Worm (Caenorhabditis elegans): ENCODE data around the gene F41F3.8.

Gene F41F3.8

ce11 chrV:4674506-4674905 lies 25.9 kb downstream of the F41F3.8 start, which contains the start of gene K03B4.8:
Gene K03B4.8, minus strand, starts transcription at chrV:4674606.
- no peak for TF ChIP-seq nhr-237 (tag; optimal IDR thresholded peaks at IDR 0.05)
- TF ChIP-seq ceh-32 (tag; optimal IDR thresholded peaks at IDR 0.05; ENCODE audit: poor library complexity) = no peak
- no peak for TF ChIP-seq mxl-2 (GFP tag; conservative IDR thresholded peaks at IDR 0.05)
- TF ChIP-seq zip-2 (tag; optimal IDR thresholded peaks at IDR 0.05) = no peak
- no peak for TF ChIP-seq ztf-11 (tag; optimal IDR thresholded peaks at IDR 0.05)
- no peak for TF ChIP-seq lsy-2 (tag; optimal IDR thresholded peaks at IDR 0.05)
- no peak for TF ChIP-seq mdt-29 (GFP tag; IDR thresholded peaks at IDR 0.05)
- TF ChIP-seq lin-39 (tag; optimal IDR thresholded peaks at IDR 0.05) = no peak
- TF ChIP-seq zfp-2 (tag; optimal IDR thresholded peaks at IDR 0.05) = no peak
- TF ChIP-seq F10B5.3 (tag; optimal IDR thresholded peaks at IDR 0.05) = no peak
- no peak for TF ChIP-seq jun-1 (tag; optimal IDR thresholded peaks at IDR 0.05)
- no peak for TF ChIP-seq nhr-76 (tag; optimal IDR thresholded peaks at IDR 0.05)

DNA sequence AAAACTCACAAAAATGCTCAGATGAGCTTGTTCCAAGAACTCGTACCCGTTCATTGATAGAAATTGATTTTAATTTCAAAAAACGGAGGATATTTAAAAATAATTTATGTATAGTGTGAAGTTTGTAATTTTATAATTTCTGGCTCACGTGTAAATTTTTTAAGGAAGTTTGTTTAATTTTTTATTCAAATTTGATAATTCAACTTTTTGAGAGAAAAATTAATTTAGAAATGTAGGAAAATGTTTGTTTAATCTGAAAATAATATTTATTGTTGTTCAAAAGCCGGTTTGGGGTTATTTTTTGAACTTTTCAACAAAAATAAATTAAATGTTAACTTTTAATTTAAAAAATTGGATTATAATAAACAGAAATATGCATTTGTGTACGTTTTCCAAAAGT lies 27.5 kb downstream of the F41F3.8 start, which contains the start of gene K03B4.6:
Gene K03B4.6, minus strand, starts transcription at position 101 of the 400 bp plus-strand sequence.
- no peak for TF ChIP-seq hlh-30 (tag; optimal IDR thresholded peaks at IDR 0.05; ENCODE audit: insufficient read depth)
- TF ChIP-seq egl-27 (tag; optimal IDR thresholded peaks at IDR 0.05) = no peak
- no peak for TF ChIP-seq vab-7 (GFP tag; IDR thresholded peaks at IDR 0.05)
- no peak for TF ChIP-seq mxl-2 (GFP tag; conservative IDR thresholded peaks at IDR 0.05)
- TF ChIP-seq zip-2 (tag; optimal IDR thresholded peaks at IDR 0.05) = no peak
- no peak for TF ChIP-seq F10B5.3 (tag; optimal IDR thresholded peaks at IDR 0.05)
- TF ChIP-seq Y105C5A.15 (GFP tag; IDR thresholded peaks at IDR 0.05) = no peak
- TF ChIP-seq ces-1 (GFP tag; optimal IDR thresholded peaks at IDR 0.05) = no peak
- no peak for TF ChIP-seq lir-3 (tag; optimal IDR thresholded peaks at IDR 0.05)
- TF ChIP-seq hif-1 (tag; optimal IDR thresholded peaks at IDR 0.05) = no peak
- TF ChIP-seq pha-4 (GFP tag; IDR thresholded peaks at IDR 0.05) = no peak
- no peak for TF ChIP-seq pha-4 (tag; optimal IDR thresholded peaks at IDR 0.05)
- no peak for TF ChIP-seq ztf-7 (tag; optimal IDR thresholded peaks at IDR 0.05)

DNA sequence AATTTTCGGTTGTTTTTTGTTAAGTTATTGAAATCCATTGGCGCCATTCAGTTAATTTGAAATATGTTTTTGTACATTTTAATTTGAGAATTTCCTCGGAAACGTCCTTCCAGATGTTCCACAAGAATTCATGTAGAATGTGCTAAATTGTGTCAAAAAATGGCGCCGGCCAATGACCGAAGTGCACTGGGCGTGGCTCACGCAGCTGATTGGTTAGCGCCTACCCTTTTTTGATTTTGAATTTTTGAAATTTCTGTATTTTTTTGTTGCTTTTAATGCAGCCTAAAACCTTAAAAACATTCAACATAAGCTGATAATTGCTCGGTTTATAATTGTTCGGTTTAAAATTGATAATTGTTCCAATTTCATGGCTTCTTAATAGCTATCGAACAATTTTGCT lies 28.2 kb downstream of the F41F3.8 start:
- no peak for TF ChIP-seq lin-29 (GFP tag; IDR thresholded peaks at IDR 0.05)
- no peak for TF ChIP-seq dmd-8 (GFP tag; IDR thresholded peaks at IDR 0.05)
- TF ChIP-seq mdt-29 (GFP tag; IDR thresholded peaks at IDR 0.05) = no peak
- no peak for TF ChIP-seq F37D6.2 (tag; optimal IDR thresholded peaks at IDR 0.05)
- no peak for TF ChIP-seq dpl-1 (GFP tag; optimal IDR thresholded peaks at IDR 0.05)
- no peak for TF ChIP-seq dve-1 (tag; optimal IDR thresholded peaks at IDR 0.05; ENCODE audit: insufficient read depth)
- TF ChIP-seq nhr-76 (tag; optimal IDR thresholded peaks at IDR 0.05) = no peak
- TF ChIP-seq D1046.2 (GFP tag; IDR thresholded peaks at IDR 0.05) = no peak
- no peak for TF ChIP-seq ztf-7 (tag; optimal IDR thresholded peaks at IDR 0.05)
- no peak for TF ChIP-seq ZK546.5 (tag; optimal IDR thresholded peaks at IDR 0.05)
- no peak for TF ChIP-seq daf-12 (tag; optimal IDR thresholded peaks at IDR 0.05)
- TF ChIP-seq ceh-44 (GFP tag; IDR thresholded peaks at IDR 0.05) = no peak
- TF ChIP-seq pha-4 (GFP tag; IDR thresholded peaks at IDR 0.05) = no peak
- TF ChIP-seq pha-4 (tag; optimal IDR thresholded peaks at IDR 0.05) = no peak
- no peak for TF ChIP-seq vab-7 (GFP tag; IDR thresholded peaks at IDR 0.05)
- TF ChIP-seq ceh-82 (tag; optimal IDR thresholded peaks at IDR 0.05) = no peak
- no peak for TF ChIP-seq dmd-9 (GFP tag; IDR thresholded peaks at IDR 0.05)
- no peak for TF ChIP-seq ZK337.2 (GFP tag; IDR thresholded peaks at IDR 0.05)
- no peak for TF ChIP-seq aly-2 (tag; optimal IDR thresholded peaks at IDR 0.05)

- TF ChIP-seq snpc-4 (tag; optimal IDR thresholded peaks at IDR 0.05) (no peak), lsy-2 (tag; optimal IDR thresholded peaks at IDR 0.05) (no peak), ceh-62 (tag; optimal IDR thresholded peaks at IDR 0.05) (no peak), nhr-48 (tag; optimal IDR thresholded peaks at IDR 0.05) (no peak), lin-38 (GFP tag; IDR thresholded peaks at IDR 0.05) (no peak), Y105C5A.15 (GFP tag; IDR thresholded peaks at IDR 0.05) (no peak), gei-8 (GFP tag; optimal IDR thresholded peaks at IDR 0.05) (no peak), ZK337.2 (GFP tag; IDR thresholded peaks at IDR 0.05) (no peak), nhr-77 (tag; optimal IDR thresholded peaks at IDR 0.05) (no peak), lim-7 (GFP tag; IDR thresholded peaks at IDR 0.05) (no peak), unc-130 (GFP tag; optimal IDR thresholded peaks at IDR 0.05) (no peak), php-3 (GFP tag; IDR thresholded peaks at IDR 0.05) (no peak), egl-27 (tag; optimal IDR thresholded peaks at IDR 0.05) (no peak), R02D3.7 (tag; optimal IDR thresholded peaks at IDR 0.05) (no peak), set-16 (GFP tag; IDR thresholded peaks at IDR 0.05) (no peak), lin-39 (tag; optimal IDR thresholded peaks at IDR 0.05) (no peak)
Measured at ce11 chrV:4681670-4682069, 33.0 kb downstream of the F41F3.8 start, which contains the start of gene K03B4.4. Gene K03B4.4, plus strand, starts transcription at chrV:4681970.

All from whole organism, L4 larva.